Worm (Caenorhabditis elegans) whole organism, L3 larva: ENCODE data around the gene F36G3.1.

Source experiments
- elt-2 ChIP-seq: sonication (generic microtip); optimal IDR thresholded peaks from 2 replicates; lab custom pipeline; 2016; ENCODE audit warnings: missing genetic modification reagents, mild to moderate bottlenecking, missing genetic modification characterization, missing compliant biosample characterization
- fkh-10 ChIP-seq: sonication (generic microtip); optimal IDR thresholded peaks from 2 replicates; lab custom pipeline; 2017; ENCODE audit warnings: missing biosample characterization, missing genetic modification reagents, missing genetic modification characterization
- nhr-28 ChIP-seq: fragments of 150-350 bp; optimal IDR thresholded peaks from 2 replicates; lab custom pipeline; 2014; ENCODE audit warnings: missing biosample characterization, missing genetic modification characterization
- tbx-2 ChIP-seq: sonication (generic microtip); optimal IDR thresholded peaks from 2 replicates; lab custom pipeline; 2016; ENCODE audit warnings: mild to moderate bottlenecking, missing genetic modification characterization, missing compliant biosample characterization
- ztf-4 ChIP-seq: fragments of 150-350 bp; optimal IDR thresholded peaks from 2 replicates; lab custom pipeline; 2014; ENCODE audit warnings: missing biosample characterization, missing genetic modification characterization

ce11 chrX:9742058-9742457 lies 47.0 kb downstream of the F36G3.1 start:
- TF ChIP-seq fkh-10 (GFP tag; lab: Kevin White, UChicago), result no peak
- no peak for TF ChIP-seq nhr-28
- no peak for TF ChIP-seq elt-2
- TF ChIP-seq ztf-4, result no peak
- no peak for TF ChIP-seq tbx-2 (tag; lab: Kevin White, UChicago)
